Worm (Caenorhabditis elegans) whole organism, L4 larva: ENCODE results near the gene F44F4.9.

ENCODE experiments used
- F26F4.8 ChIP-seq: fragments of 200-800 bp; sonication (Bioruptor generic); conservative IDR thresholded peaks from 2 replicates; pipeline ENCODE4 v1.3.6; 2022; ENCODE audit warnings: missing genetic modification characterization, missing compliant biosample characterization
- ZK337.2 ChIP-seq: fragments of 200-800 bp; sonication (Bioruptor generic); IDR thresholded peaks from 2 replicates; pipeline ENCODE4 v1.3.6; 2022; ENCODE audit warnings: missing genetic modification reagents, missing genetic modification characterization, missing compliant biosample characterization
- aha-1 ChIP-seq: fragments of 150-350 bp; peaks from one replicate; lab custom pipeline; 2014; ENCODE audit warnings: missing biosample characterization, missing genetic modification characterization
- aly-2 ChIP-seq: sonication (generic microtip); optimal IDR thresholded peaks from 2 replicates; lab custom pipeline; 2018; ENCODE audit warnings: missing biosample characterization, missing genetic modification characterization
- ama-1 ChIP-seq: fragments of 150-350 bp; optimal IDR thresholded peaks from 2 replicates; lab custom pipeline; 2014; ENCODE audit warnings: inconsistent platforms, mixed read lengths
- ceh-44 ChIP-seq: fragments of 200-800 bp; sonication (Bioruptor generic); IDR thresholded peaks from 2 replicates; pipeline ENCODE4 v1.3.6; 2022; ENCODE audit warnings: missing genetic modification reagents, missing genetic modification characterization, missing compliant biosample characterization
- cey-2 ChIP-seq: sonication (generic microtip); optimal IDR thresholded peaks from 3 replicates; lab custom pipeline; 2017; ENCODE audit warnings: missing genetic modification characterization, mild to moderate bottlenecking, missing compliant biosample characterization, antibody characterized with exemption, borderline replicate concordance; ENCODE audit not compliant: insufficient read depth
- daf-12 ChIP-seq: fragments of 150-350 bp; optimal IDR thresholded peaks from 2 replicates; lab custom pipeline; 2014; ENCODE audit warnings: missing biosample characterization, missing genetic modification reagents, missing genetic modification characterization
- dpl-1 ChIP-seq: fragments of 150-350 bp; optimal IDR thresholded peaks from 2 replicates; lab custom pipeline; 2014; ENCODE audit warnings: missing biosample characterization, missing genetic modification reagents, missing genetic modification characterization
- dve-1 ChIP-seq: sonication (generic microtip); optimal IDR thresholded peaks from 2 replicates; lab custom pipeline; 2017; ENCODE audit warnings: antibody characterized with exemption, mild to moderate bottlenecking, missing genetic modification characterization, missing compliant biosample characterization; ENCODE audit not compliant: insufficient read depth
- hlh-30 ChIP-seq: sonication (generic microtip); optimal IDR thresholded peaks from 2 replicates; lab custom pipeline; 2017; ENCODE audit warnings: antibody characterized with exemption, mild to moderate bottlenecking, missing genetic modification characterization, missing compliant biosample characterization; ENCODE audit not compliant: insufficient read depth
- hmg-1.1 ChIP-seq: fragments of 200-800 bp; sonication (Bioruptor generic); IDR thresholded peaks from 2 replicates; pipeline ENCODE4 v1.3.6; 2022; ENCODE audit warnings: missing genetic modification reagents, missing genetic modification characterization, missing compliant biosample characterization
- lin-13 ChIP-seq: fragments of 150-350 bp; optimal IDR thresholded peaks from 2 replicates; lab custom pipeline; 2014; ENCODE audit warnings: missing biosample characterization, missing genetic modification reagents, missing genetic modification characterization
- lin-15B ChIP-seq: fragments of 150-350 bp; sonication (generic microtip); optimal IDR thresholded peaks from 3 replicates; lab custom pipeline; 2014; ENCODE audit warnings: missing biosample characterization, missing genetic modification characterization
- lin-38 ChIP-seq: fragments of 200-800 bp; sonication (Bioruptor generic); IDR thresholded peaks from 2 replicates; pipeline ENCODE4 v1.3.6; 2022; ENCODE audit warnings: missing genetic modification reagents, missing genetic modification characterization, missing compliant biosample characterization
- lir-3 ChIP-seq: sonication (generic microtip); optimal IDR thresholded peaks from 2 replicates; lab custom pipeline; 2016; ENCODE audit warnings: mild to moderate bottlenecking, missing genetic modification characterization, missing compliant biosample characterization
- lsy-2 ChIP-seq, 2 experiments: fragments of 150-350 bp in 1 of 2; sonication (generic microtip) in 1 of 2; optimal IDR thresholded peaks; 2 replicates each; lab custom pipeline; 2014 to 2017; ENCODE audit warnings: missing biosample characterization in 2 of 2, missing genetic modification characterization in 2 of 2
- madf-9 ChIP-seq: fragments of 200-800 bp; sonication (Bioruptor generic); conservative IDR thresholded peaks from 2 replicates; pipeline ENCODE4 v1.3.6; 2022; ENCODE audit warnings: missing genetic modification reagents, missing genetic modification characterization, missing compliant biosample characterization
- mdl-1 ChIP-seq, 2 experiments: fragments of 150-350 bp in 1 of 2; sonication (generic microtip) in 1 of 2; optimal IDR thresholded peaks; 2 replicates each; lab custom pipeline; 2014 to 2017; ENCODE audit warnings: missing biosample characterization in 2 of 2, missing genetic modification characterization in 2 of 2
- mep-1 ChIP-seq: fragments of 150-350 bp; sonication (generic microtip); optimal IDR thresholded peaks from 3 replicates; lab custom pipeline; 2014; ENCODE audit warnings: missing biosample characterization, missing genetic modification characterization
- mxl-2 ChIP-seq: fragments of 200-800 bp; sonication (Bioruptor generic); conservative IDR thresholded peaks from 2 replicates; pipeline ENCODE4 v1.3.6; 2022; ENCODE audit warnings: missing genetic modification reagents, missing genetic modification characterization, missing compliant biosample characterization
- mxl-3 ChIP-seq: fragments of 200-800 bp; sonication (Bioruptor generic); optimal IDR thresholded peaks from 2 replicates; lab custom pipeline; 2018; ENCODE audit warnings: mild to moderate bottlenecking, missing genetic modification characterization, missing compliant biosample characterization
- nhr-10 ChIP-seq: fragments of 150-350 bp; optimal IDR thresholded peaks from 2 replicates; lab custom pipeline; 2014; ENCODE audit warnings: missing biosample characterization, missing genetic modification characterization
- nhr-25 ChIP-seq: sonication (generic microtip); optimal IDR thresholded peaks from 2 replicates; lab custom pipeline; 2017; ENCODE audit warnings: missing genetic modification characterization, mild to moderate bottlenecking, missing compliant biosample characterization, antibody characterized with exemption, moderate library complexity, borderline replicate concordance; ENCODE audit not compliant: insufficient read depth
- nhr-28 ChIP-seq: fragments of 150-350 bp; optimal IDR thresholded peaks from 2 replicates; lab custom pipeline; 2014; ENCODE audit warnings: missing biosample characterization, missing genetic modification characterization
- nhr-76 ChIP-seq: fragments of 150-350 bp; optimal IDR thresholded peaks from 2 replicates; lab custom pipeline; 2014; ENCODE audit warnings: missing biosample characterization, missing genetic modification characterization
- pqm-1 ChIP-seq: sonication (generic microtip); optimal IDR thresholded peaks from 2 replicates; lab custom pipeline; 2017; ENCODE audit warnings: missing biosample characterization, missing genetic modification characterization
- sdz-12 ChIP-seq: fragments of 200-800 bp; sonication (Bioruptor generic); optimal IDR thresholded peaks from 2 replicates; lab custom pipeline; 2018; ENCODE audit warnings: mild to moderate bottlenecking, missing genetic modification characterization, missing compliant biosample characterization
- snpc-1.2 ChIP-seq: fragments of 200-800 bp; sonication (Bioruptor generic); IDR thresholded peaks from 2 replicates; pipeline ENCODE4 v1.3.6; 2022; ENCODE audit warnings: missing genetic modification reagents, missing genetic modification characterization, missing compliant biosample characterization
- snpc-4 ChIP-seq: fragments of 150-350 bp; optimal IDR thresholded peaks from 2 replicates; lab custom pipeline; 2014; ENCODE audit warnings: missing biosample characterization, missing genetic modification characterization
- spr-1 ChIP-seq: sonication (generic microtip); optimal IDR thresholded peaks from 2 replicates; lab custom pipeline; 2016; ENCODE audit warnings: mild to moderate bottlenecking, missing genetic modification characterization, missing compliant biosample characterization
- tag-97 ChIP-seq: fragments of 200-800 bp; sonication (Bioruptor generic); IDR thresholded peaks from 2 replicates; pipeline ENCODE4 v1.3.6; 2022; ENCODE audit warnings: missing genetic modification characterization, missing compliant biosample characterization
- unc-62 ChIP-seq, 3 experiments: fragments of 150-350 bp in 1 of 3; sonication (generic microtip); optimal IDR thresholded peaks in 2 of 3; peaks in 1 of 3; 1 replicate in 1 of 3; 2 replicates in 2 of 3; lab custom pipeline; 2014 to 2017; ENCODE audit warnings: missing biosample characterization in 3 of 3, missing genetic modification characterization in 3 of 3, missing genetic modification reagents in 3 of 3, missing genotype in 1 of 3
- zfp-2 ChIP-seq: sonication (generic microtip); optimal IDR thresholded peaks from 2 replicates; lab custom pipeline; 2016; ENCODE audit warnings: mild to moderate bottlenecking, missing genetic modification characterization, missing compliant biosample characterization

Gene F44F4.9

ce11 chrII:10888979-10889378 is 26.7 kb downstream of the F44F4.9 start, which contains the start of gene ptr-8:
TSS of gene ptr-8 (plus strand) at chrII:10889279.
- TF ChIP-seq lin-13 (GFP tag; lab: Kevin White, UChicago) (no peak), mdl-1 (tag; optimal IDR thresholded peaks at IDR 0.05; lab: Kevin White, UChicago) (no peak), mxl-2 (no peak), lin-15B (tag; lab: Kevin White, UChicago) (no peak), lin-38 (GFP tag; lab: Robert Waterston, UW) (no peak), ceh-44 (no peak), F26F4.8 (GFP tag; lab: Robert Waterston, UW) (no peak), lir-3 (tag; lab: Kevin White, UChicago) (no peak), aly-2 (tag; lab: Kevin White, UChicago) (no peak), dve-1 (tag; lab: Kevin White, UChicago) (no peak), cey-2 (tag; lab: Kevin White, UChicago) (no peak), nhr-76 (no peak), daf-12 (no peak), madf-9 (GFP tag; lab: Robert Waterston, UW) (no peak), ama-1 (no peak), mxl-3 (GFP tag; lab: Kevin White, UChicago) (no peak), sdz-12 (GFP tag; lab: Kevin White, UChicago) (no peak), tag-97 (GFP tag; lab: Robert Waterston, UW) (no peak), pqm-1 (no peak), snpc-1.2 (no peak)

ce11 chrII:10887097-10887496 is 28.5 kb downstream of the F44F4.9 start:
- TF ChIP-seq dpl-1 (GFP tag; lab: Kevin White, UChicago): no peak
- peak; percentile 93 for TF ChIP-seq nhr-28 (tag; lab: Kevin White, UChicago)
- TF ChIP-seq mep-1 (tag; lab: Kevin White, UChicago): peak; percentile 7
- peak in 1 of 2 experiments; percentile 38 for TF ChIP-seq mdl-1 (tag; optimal IDR thresholded peaks at IDR 0.05; lab: Kevin White, UChicago)
- peak; percentile 19 for TF ChIP-seq aha-1 (tag; lab: Kevin White, UChicago)
- no peak for TF ChIP-seq cey-2 (tag; lab: Kevin White, UChicago)
- TF ChIP-seq hlh-30 (tag; lab: Kevin White, UChicago): peak; percentile 56
- no peak for TF ChIP-seq snpc-4 (tag; lab: Kevin White, UChicago)
- TF ChIP-seq spr-1 (tag; lab: Kevin White, UChicago): no peak
- no peak for TF ChIP-seq nhr-10 (tag; lab: Kevin White, UChicago)
- TF ChIP-seq nhr-25 (tag; lab: Kevin White, UChicago): peak; percentile 29
- peak in 1 of 2 experiments; percentile 87 for TF ChIP-seq unc-62 (GFP tag; optimal IDR thresholded peaks at IDR 0.05 in 1 of 2; lab: Kevin White, UChicago)
- TF ChIP-seq unc-62 (tag; optimal IDR thresholded peaks at IDR 0.05; lab: Kevin White, UChicago): no peak
- TF ChIP-seq, all 104 proteins: peak for 7

ce11 chrII:10885868-10886514 is 29.6 kb downstream of the F44F4.9 start, which contains the start of gene F44F4.3:
TSS of gene F44F4.3 (minus strand) at chrII:10885918.
- TF ChIP-seq lsy-2 (tag; optimal IDR thresholded peaks at IDR 0.05; lab: Kevin White, UChicago) (no peak), nhr-28 (tag; lab: Kevin White, UChicago) (peak; percentile 3), aha-1 (tag; lab: Kevin White, UChicago) (peak; percentile 52), ZK337.2 (GFP tag; lab: Robert Waterston, UW) (no peak), aly-2 (tag; lab: Kevin White, UChicago) (no peak), hmg-1.1 (no peak), zfp-2 (no peak), mxl-2 (no peak), snpc-4 (tag; lab: Kevin White, UChicago) (no peak), hlh-30 (tag; lab: Kevin White, UChicago) (peak; percentile 14)
